Worm (Caenorhabditis elegans) whole organism, mixed stage, embryonic: ENCODE data around the gene F39F10.2.
A peak's percentile ranks its signal among the peaks of the same experiment; 100 is the strongest.

Experiments
- M03D4.4 ChIP-seq: sonication (generic microtip); optimal IDR thresholded peaks from 2 replicates; lab custom pipeline; 2017; ENCODE audit warnings: mild to moderate bottlenecking, missing genetic modification characterization, missing compliant biosample characterization
- bed-3 ChIP-seq: fragments of 200-800 bp; sonication (Bioruptor generic); optimal IDR thresholded peaks from 3 replicates; lab custom pipeline; 2018; ENCODE audit warnings: mild to moderate bottlenecking, missing genetic modification characterization, moderate library complexity, missing compliant biosample characterization
- blmp-1 ChIP-seq: fragments of 150-350 bp; optimal IDR thresholded peaks from 2 replicates; lab custom pipeline; 2014; ENCODE audit warnings: missing biosample characterization, missing genetic modification characterization
- ceh-39 ChIP-seq: fragments of 150-350 bp; optimal IDR thresholded peaks from 2 replicates; lab custom pipeline; 2014; ENCODE audit warnings: missing biosample characterization, missing genetic modification characterization
- ceh-43 ChIP-seq: fragments of 200-800 bp; sonication (Bioruptor generic); optimal IDR thresholded peaks from 2 replicates; lab custom pipeline; 2018; ENCODE audit warnings: mild to moderate bottlenecking, missing genetic modification characterization, moderate library complexity, missing compliant biosample characterization
- ceh-83 ChIP-seq: fragments of 200-800 bp; sonication (Bioruptor generic); optimal IDR thresholded peaks from 2 replicates; lab custom pipeline; 2018; ENCODE audit warnings: mild to moderate bottlenecking, missing genetic modification characterization, missing compliant biosample characterization
- ces-1 ChIP-seq: fragments of 150-350 bp; optimal IDR thresholded peaks from 2 replicates; lab custom pipeline; 2014; ENCODE audit warnings: missing biosample characterization, missing genetic modification reagents, missing genetic modification characterization
- cnd-1 ChIP-seq: fragments of 200-800 bp; sonication (Bioruptor generic); optimal IDR thresholded peaks from 2 replicates; lab custom pipeline; 2018; ENCODE audit warnings: mild to moderate bottlenecking, missing genetic modification characterization, missing compliant biosample characterization
- drap-1 ChIP-seq: fragments of 200-800 bp; sonication (Bioruptor generic); optimal IDR thresholded peaks from 3 replicates; lab custom pipeline; 2018; ENCODE audit warnings: mild to moderate bottlenecking, missing genetic modification characterization, missing compliant biosample characterization
- elt-1 ChIP-seq: sonication (generic microtip); optimal IDR thresholded peaks from 2 replicates; lab custom pipeline; 2017; ENCODE audit warnings: missing genetic modification characterization, mild to moderate bottlenecking, missing compliant biosample characterization, antibody characterized with exemption, moderate library complexity, borderline replicate concordance; ENCODE audit not compliant: insufficient read depth
- flh-1 ChIP-seq: fragments of 200-800 bp; sonication (Bioruptor generic); optimal IDR thresholded peaks from 2 replicates; lab custom pipeline; 2018; ENCODE audit warnings: mild to moderate bottlenecking, missing genetic modification characterization, moderate library complexity, missing compliant biosample characterization
- ham-2 ChIP-seq: fragments of 200-800 bp; sonication (Bioruptor generic); optimal IDR thresholded peaks from 2 replicates; lab custom pipeline; 2018; ENCODE audit warnings: mild to moderate bottlenecking, missing genetic modification characterization, missing compliant biosample characterization
- hlh-1 ChIP-seq: fragments of 150-350 bp; optimal IDR thresholded peaks from 2 replicates; lab custom pipeline; 2014; ENCODE audit warnings: missing biosample characterization, missing genetic modification reagents, missing genetic modification characterization
- lin-13 ChIP-seq: fragments of 150-350 bp; optimal IDR thresholded peaks from 2 replicates; lab custom pipeline; 2014; ENCODE audit warnings: missing biosample characterization, missing genetic modification characterization
- lin-32 ChIP-seq: fragments of 200-800 bp; sonication (Bioruptor generic); optimal IDR thresholded peaks from 2 replicates; lab custom pipeline; 2018; ENCODE audit warnings: mild to moderate bottlenecking, missing genetic modification characterization, missing compliant biosample characterization
- lsy-2 ChIP-seq: fragments of 150-350 bp; optimal IDR thresholded peaks from 2 replicates; lab custom pipeline; 2014; ENCODE audit warnings: missing biosample characterization, missing genetic modification characterization
- mab-5 ChIP-seq: fragments of 150-350 bp; optimal IDR thresholded peaks from 2 replicates; lab custom pipeline; 2014; ENCODE audit warnings: missing biosample characterization, missing genetic modification characterization
- mep-1 ChIP-seq: fragments of 150-350 bp; optimal IDR thresholded peaks from 2 replicates; lab custom pipeline; 2017; ENCODE audit warnings: missing biosample characterization, missing genetic modification reagents, missing genetic modification characterization, inconsistent platforms
- mls-2 ChIP-seq: sonication (generic microtip); optimal IDR thresholded peaks from 2 replicates; lab custom pipeline; 2016; ENCODE audit warnings: mild to moderate bottlenecking, missing genetic modification characterization, moderate library complexity, missing compliant biosample characterization
- nhr-12 ChIP-seq: fragments of 150-350 bp; optimal IDR thresholded peaks from 2 replicates; lab custom pipeline; 2014; ENCODE audit warnings: missing biosample characterization, missing genetic modification characterization
- nhr-2 ChIP-seq: fragments of 150-350 bp; optimal IDR thresholded peaks from 2 replicates; lab custom pipeline; 2014; ENCODE audit warnings: missing biosample characterization, missing genetic modification characterization
- nhr-237 ChIP-seq: fragments of 150-350 bp; optimal IDR thresholded peaks from 2 replicates; lab custom pipeline; 2014; ENCODE audit warnings: missing biosample characterization, missing genetic modification characterization
- nhr-28 ChIP-seq: fragments of 150-350 bp; optimal IDR thresholded peaks from 2 replicates; lab custom pipeline; 2014; ENCODE audit warnings: missing biosample characterization, missing genetic modification characterization
- nhr-76 ChIP-seq: sonication (generic microtip); optimal IDR thresholded peaks from 2 replicates; lab custom pipeline; 2017; ENCODE audit warnings: missing biosample characterization, missing genetic modification characterization
- pha-4 ChIP-seq: fragments of 150-350 bp; optimal IDR thresholded peaks from 2 replicates; lab custom pipeline; 2018; ENCODE audit warnings: missing biosample characterization, missing genetic modification reagents, missing genetic modification characterization
- sem-2 ChIP-seq: fragments of 200-800 bp; sonication (Bioruptor generic); optimal IDR thresholded peaks from 2 replicates; lab custom pipeline; 2018; ENCODE audit warnings: mild to moderate bottlenecking, missing genetic modification characterization, missing compliant biosample characterization
- sptf-1 ChIP-seq: sonication (generic microtip); optimal IDR thresholded peaks from 2 replicates; lab custom pipeline; 2017; ENCODE audit warnings: mild to moderate bottlenecking, missing genetic modification characterization, moderate library complexity, missing compliant biosample characterization
- tbx-8 ChIP-seq: fragments of 200-800 bp; sonication (Bioruptor generic); optimal IDR thresholded peaks from 2 replicates; lab custom pipeline; 2018; ENCODE audit warnings: mild to moderate bottlenecking, missing genetic modification characterization, moderate library complexity, missing compliant biosample characterization
- unc-120 ChIP-seq: sonication (generic microtip); optimal IDR thresholded peaks from 2 replicates; lab custom pipeline; 2017; ENCODE audit warnings: missing genetic modification characterization, missing compliant biosample characterization; ENCODE audit not compliant: poor library complexity, severe bottlenecking
- unc-62 ChIP-seq: fragments of 150-350 bp; optimal IDR thresholded peaks from 2 replicates; lab custom pipeline; 2014; ENCODE audit warnings: missing biosample characterization, missing genetic modification reagents, missing genetic modification characterization
- zip-8 ChIP-seq: fragments of 150-350 bp; optimal IDR thresholded peaks from 2 replicates; lab custom pipeline; 2014; ENCODE audit warnings: missing biosample characterization, missing genetic modification characterization
- ztf-11 ChIP-seq: fragments of 150-350 bp; optimal IDR thresholded peaks from 2 replicates; lab custom pipeline; 2014; ENCODE audit warnings: missing biosample characterization, missing genetic modification characterization

The F39F10.2 gene

DNA sequence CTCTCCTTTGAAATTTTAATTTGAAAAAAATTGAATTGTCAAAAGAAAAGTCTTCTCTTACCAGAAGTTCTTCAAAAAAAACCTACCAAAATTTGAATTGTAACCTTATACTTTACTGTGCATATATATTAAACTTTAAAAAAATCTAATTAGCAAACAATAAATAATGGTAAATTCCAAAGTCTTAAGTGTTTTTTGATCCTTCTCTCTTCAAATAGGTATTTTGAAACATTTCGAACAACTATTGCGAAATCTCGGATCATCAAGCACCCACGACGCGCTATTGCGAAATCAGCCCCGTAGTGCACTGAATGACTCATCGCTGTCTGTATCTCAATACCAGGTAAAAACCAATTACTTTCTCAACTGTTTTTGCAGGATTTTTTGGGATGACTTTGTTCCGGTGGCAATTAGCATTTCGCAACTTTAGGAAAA lies 36.0 kb downstream of the F39F10.2 start:
- no peak for TF ChIP-seq flh-1 (GFP tag; lab: Kevin White, UChicago)
- no peak for TF ChIP-seq mab-5
- TF ChIP-seq ces-1, result peak; percentile 13
- TF ChIP-seq sem-2 (GFP tag; lab: Kevin White, UChicago), result no peak
- peak; percentile 52 for TF ChIP-seq nhr-237
- TF ChIP-seq nhr-12 (tag; lab: Kevin White, UChicago), result no peak
- peak; percentile 43 for TF ChIP-seq nhr-2 (tag; lab: Kevin White, UChicago)
- no peak for TF ChIP-seq lin-32 (GFP tag; lab: Kevin White, UChicago)
- no peak for TF ChIP-seq lin-13 (tag; lab: Kevin White, UChicago)
- TF ChIP-seq hlh-1 (tag; lab: Kevin White, UChicago), result no peak
- no peak for TF ChIP-seq zip-8 (tag; lab: Kevin White, UChicago)
- TF ChIP-seq, all 35 proteins: peak for 3

DNA sequence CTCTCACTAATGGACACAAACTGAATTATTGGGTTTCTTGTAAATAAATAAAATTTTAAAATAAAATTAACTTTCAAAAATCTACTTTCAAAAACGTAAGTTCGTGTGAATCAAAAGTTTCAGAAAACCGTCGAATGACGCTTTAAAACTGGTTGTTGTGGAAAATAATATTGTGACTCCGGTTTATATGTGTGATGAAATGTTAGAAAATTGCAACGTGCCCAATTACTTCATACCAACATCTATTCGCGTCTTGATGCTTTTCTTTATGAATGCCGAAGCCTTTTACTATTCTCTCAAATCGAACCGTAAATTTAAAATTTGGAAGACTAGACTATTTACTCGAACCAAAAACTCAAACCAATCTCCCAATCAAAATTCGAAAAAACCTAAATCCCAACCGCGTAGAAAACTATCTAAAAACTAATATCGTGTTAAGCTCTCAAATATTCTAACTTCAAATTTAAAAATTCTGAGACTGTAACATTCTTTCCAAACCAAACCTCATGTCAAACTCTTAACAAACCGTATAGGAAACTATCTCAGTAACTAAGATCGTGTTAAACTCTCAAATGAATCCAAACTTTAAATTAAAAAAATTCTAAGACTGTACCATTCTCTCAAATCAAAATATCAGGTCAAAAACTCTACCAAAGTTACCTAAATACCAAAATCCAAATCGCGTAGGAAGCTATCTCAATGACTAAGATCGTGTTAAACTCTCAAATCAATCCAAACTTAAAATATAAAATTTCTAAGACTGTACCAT lies 36.8 kb downstream of the F39F10.2 start:
- no peak for TF ChIP-seq ceh-83
- peak; percentile 12 for TF ChIP-seq pha-4 (tag; lab: Kevin White, UChicago)
- TF ChIP-seq zip-8 (tag; lab: Kevin White, UChicago), result no peak
- TF ChIP-seq mep-1, result peak; percentile 27
- no peak for TF ChIP-seq tbx-8 (GFP tag; lab: Kevin White, UChicago)

DNA sequence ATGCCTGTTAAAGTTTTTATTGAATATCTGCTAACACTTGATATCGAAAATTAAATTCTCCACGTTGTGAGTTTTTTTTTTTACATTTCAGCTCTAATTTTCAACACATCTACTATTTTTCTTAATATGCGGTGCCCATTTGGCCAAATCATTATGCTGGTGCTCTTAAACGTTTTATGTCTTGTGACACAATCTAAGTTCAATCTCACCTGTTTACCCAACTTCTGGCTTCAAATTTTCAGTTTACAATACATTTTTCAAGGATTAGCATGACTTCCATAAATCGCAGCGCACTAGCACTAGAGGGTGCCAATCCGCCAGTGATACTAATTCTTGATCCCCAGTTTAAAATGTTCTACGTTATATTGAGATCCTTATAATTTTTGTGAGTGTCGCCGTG lies 47.6 kb downstream of the F39F10.2 start:
- TF ChIP-seq pha-4 (tag; lab: Kevin White, UChicago) (no peak), unc-62 (GFP tag; lab: Kevin White, UChicago) (no peak), nhr-237 (no peak), ceh-83 (no peak), ztf-11 (no peak), M03D4.4 (tag; lab: Kevin White, UChicago) (no peak), mab-5 (no peak), nhr-2 (tag; lab: Kevin White, UChicago) (no peak), nhr-12 (tag; lab: Kevin White, UChicago) (no peak), hlh-1 (tag; lab: Kevin White, UChicago) (no peak), lin-32 (GFP tag; lab: Kevin White, UChicago) (no peak)

DNA sequence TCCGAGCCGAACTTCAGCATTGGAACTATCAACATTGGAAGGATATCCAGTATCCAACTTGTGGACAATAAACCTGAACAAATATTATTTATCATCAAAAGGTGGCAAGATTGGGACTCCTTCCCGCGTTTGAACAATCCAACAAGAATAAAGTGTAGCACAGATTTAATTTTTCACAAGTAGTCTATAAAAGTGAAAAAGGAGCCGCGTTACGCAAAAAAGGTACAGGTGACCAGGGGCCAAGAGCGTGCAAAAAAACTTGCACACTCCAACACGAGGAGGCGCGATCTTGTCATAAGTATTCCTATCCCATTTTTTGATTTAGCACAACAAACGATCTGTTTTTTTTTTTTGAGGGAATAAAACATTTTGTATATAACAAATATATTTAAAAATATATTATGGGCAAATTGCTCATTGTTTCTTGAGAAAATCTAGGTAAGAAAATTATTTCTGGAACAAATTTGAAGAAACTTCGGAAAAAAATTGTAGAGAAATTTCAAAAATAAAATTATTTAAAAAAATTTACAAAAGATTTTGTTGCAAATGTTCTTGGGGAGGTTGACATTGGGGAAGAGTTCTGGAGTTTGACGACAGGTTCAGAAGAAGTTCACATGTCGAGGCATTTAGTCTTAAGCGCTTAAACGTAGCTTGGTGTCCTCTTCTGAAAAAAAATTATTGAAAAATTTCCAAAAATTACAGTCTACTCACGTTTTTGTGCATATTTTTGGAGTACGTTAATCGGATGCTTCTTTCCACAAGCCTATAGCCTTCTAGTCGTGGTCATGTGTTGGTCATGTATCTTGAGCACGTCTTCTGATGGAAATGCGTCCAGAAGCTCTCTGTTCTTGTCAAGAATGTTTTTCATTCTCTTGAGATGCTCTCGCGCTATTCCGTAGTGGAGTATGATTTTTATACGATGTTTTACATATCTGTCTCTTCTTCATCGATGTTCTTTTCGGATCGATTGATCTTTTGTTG lies 49.5 kb downstream of the F39F10.2 start:
- TF ChIP-seq lsy-2, result no peak
- peak; percentile 37 for TF ChIP-seq flh-1 (GFP tag; lab: Kevin White, UChicago)
- TF ChIP-seq ces-1, result peak; percentile 42
- peak; percentile 57 for TF ChIP-seq sptf-1 (tag; lab: Kevin White, UChicago)
- TF ChIP-seq mls-2 (tag; lab: Kevin White, UChicago), result peak; percentile 30
- TF ChIP-seq zip-8 (tag; lab: Kevin White, UChicago), result no peak
- no peak for TF ChIP-seq unc-120 (tag; lab: Kevin White, UChicago)
- peak; percentile 51 for TF ChIP-seq ceh-39 (tag; lab: Kevin White, UChicago)
- TF ChIP-seq unc-62 (GFP tag; lab: Kevin White, UChicago), result no peak
- TF ChIP-seq M03D4.4 (tag; lab: Kevin White, UChicago), result no peak
- TF ChIP-seq ceh-43, result no peak
- TF ChIP-seq nhr-237, result no peak
- no peak for TF ChIP-seq nhr-12 (tag; lab: Kevin White, UChicago)
- no peak for TF ChIP-seq elt-1
- no peak for TF ChIP-seq ham-2 (GFP tag; lab: Kevin White, UChicago)
- peak; percentile 49 for TF ChIP-seq bed-3 (GFP tag; lab: Kevin White, UChicago)
- no peak for TF ChIP-seq mab-5
- TF ChIP-seq lin-32 (GFP tag; lab: Kevin White, UChicago), result no peak
- TF ChIP-seq nhr-28 (tag; lab: Kevin White, UChicago), result no peak
- TF ChIP-seq drap-1 (GFP tag; lab: Kevin White, UChicago), result peak; percentile 32
- TF ChIP-seq pha-4 (tag; lab: Kevin White, UChicago), result no peak
- TF ChIP-seq tbx-8 (GFP tag; lab: Kevin White, UChicago), result no peak
- TF ChIP-seq sem-2 (GFP tag; lab: Kevin White, UChicago), result peak; percentile 0
- TF ChIP-seq cnd-1 (tag; lab: Kevin White, UChicago), result peak; percentile 26
- no peak for TF ChIP-seq nhr-76 (tag; lab: Kevin White, UChicago)
- no peak for TF ChIP-seq blmp-1 (tag; lab: Kevin White, UChicago)
- TF ChIP-seq ceh-83, result peak; percentile 62
